Fruit fly (Drosophila melanogaster) whole organism, adult: ENCODE data around the gene CG31468.

ENCODE experiments used
- CG11617 ChIP-seq: fragments of 200-800 bp; sonication (Bioruptor generic); optimal IDR thresholded peaks from 2 replicates; lab custom pipeline; 2017; ENCODE audit warnings: mild to moderate bottlenecking, missing biosample characterization, missing genetic modification reagents, missing genetic modification characterization
- CG12768 ChIP-seq: fragments of 200-800 bp; sonication (Bioruptor generic); optimal IDR thresholded peaks from 2 replicates; lab custom pipeline; 2017; ENCODE audit warnings: missing biosample characterization, missing genetic modification characterization, mild to moderate bottlenecking, moderate library complexity, missing genetic modification reagents
- CG14711 ChIP-seq: fragments of 200-800 bp; sonication (Bioruptor generic); optimal IDR thresholded peaks from 2 replicates; lab custom pipeline; 2018; ENCODE audit warnings: missing biosample characterization, mild to moderate bottlenecking, missing genetic modification characterization, moderate library complexity
- CG1620 ChIP-seq: fragments of 200-800 bp; sonication (Bioruptor generic); optimal IDR thresholded peaks from 2 replicates; lab custom pipeline; 2016; ENCODE audit warnings: missing biosample characterization, missing genetic modification characterization
- CG33017 ChIP-seq: fragments of 200-800 bp; sonication (Bioruptor generic); optimal IDR thresholded peaks from 2 replicates; lab custom pipeline; 2018; ENCODE audit warnings: missing biosample characterization, mild to moderate bottlenecking, missing genetic modification characterization, moderate library complexity
- CG5204 ChIP-seq: fragments of 200-800 bp; sonication (Bioruptor generic); optimal IDR thresholded peaks from 2 replicates; lab custom pipeline; 2016; ENCODE audit warnings: missing biosample characterization, missing genetic modification characterization
- CG7045 ChIP-seq: fragments of 200-800 bp; sonication (Bioruptor generic); optimal IDR thresholded peaks from 2 replicates; lab custom pipeline; 2017; ENCODE audit warnings: missing biosample characterization, mild to moderate bottlenecking, missing genetic modification characterization
- CG7101 ChIP-seq: fragments of 200-800 bp; sonication (Bioruptor generic); optimal IDR thresholded peaks from 2 replicates; lab custom pipeline; 2018; ENCODE audit warnings: missing biosample characterization, mild to moderate bottlenecking, missing genetic modification characterization, moderate library complexity
- Clk ChIP-seq: fragments of 200-800 bp; sonication (Bioruptor generic); optimal IDR thresholded peaks from 2 replicates; lab custom pipeline; 2017; ENCODE audit warnings: missing biosample characterization, missing genetic modification characterization
- Crg-1 ChIP-seq: fragments of 200-800 bp; sonication (Bioruptor generic); optimal IDR thresholded peaks from 2 replicates; lab custom pipeline; 2016; ENCODE audit warnings: missing biosample characterization, missing genetic modification characterization
- Hr96 ChIP-seq: fragments of 200-800 bp; sonication (Bioruptor generic); optimal IDR thresholded peaks from 2 replicates; lab custom pipeline; 2016; ENCODE audit warnings: missing biosample characterization, missing genetic modification characterization
- Mnt ChIP-seq: fragments of 200-800 bp; sonication (Bioruptor generic); optimal IDR thresholded peaks from 2 replicates; lab custom pipeline; 2016; ENCODE audit warnings: missing biosample characterization, mild to moderate bottlenecking, missing genetic modification characterization
- bab1 ChIP-seq: fragments of 200-800 bp; sonication (Bioruptor generic); optimal IDR thresholded peaks from 3 replicates; lab custom pipeline; 2019; ENCODE audit warnings: missing biosample characterization, mild to moderate bottlenecking, missing genetic modification characterization, moderate library complexity
- cic ChIP-seq: fragments of 200-800 bp; sonication (Bioruptor generic); optimal IDR thresholded peaks from 2 replicates; lab custom pipeline; 2017; ENCODE audit warnings: missing biosample characterization, mild to moderate bottlenecking, missing genetic modification characterization, moderate library complexity
- cnc ChIP-seq, 2 experiments: fragments of >200 bp; optimal IDR thresholded peaks; 2 replicates each; lab custom pipeline; 2017
- kay ChIP-seq: fragments of 200-800 bp; sonication (Bioruptor generic); peaks from one replicate; lab custom pipeline; 2016; ENCODE audit warnings: missing biosample characterization, missing genetic modification characterization, borderline replicate concordance
- ovo ChIP-seq: fragments of 200-800 bp; sonication (Bioruptor generic); optimal IDR thresholded peaks from 2 replicates; lab custom pipeline; 2016; ENCODE audit warnings: missing biosample characterization, missing genetic modification characterization
- pad ChIP-seq: fragments of 200-800 bp; sonication (Bioruptor generic); optimal IDR thresholded peaks from 3 replicates; lab custom pipeline; 2017; ENCODE audit warnings: missing biosample characterization, missing genetic modification characterization, mild to moderate bottlenecking, moderate library complexity, missing genetic modification reagents
- tj ChIP-seq: fragments of 200-800 bp; sonication (Bioruptor generic); optimal IDR thresholded peaks from 3 replicates; lab custom pipeline; 2017; ENCODE audit warnings: missing biosample characterization, mild to moderate bottlenecking, missing genetic modification characterization, moderate library complexity
- toe ChIP-seq: fragments of 200-800 bp; sonication (Bioruptor generic); optimal IDR thresholded peaks from 2 replicates; lab custom pipeline; 2016; ENCODE audit warnings: missing biosample characterization, missing genetic modification characterization

The CG31468 gene

dm6 chr3R:23700304-23700767 is at the start of gene CG31468, which contains the start of gene Gba1a:
Gene CG31468, minus strand, starts transcription at chr3R:23700354.
Gene Gba1a, plus strand, starts transcription at chr3R:23700621.
- TF ChIP-seq bab1 (no peak), ovo (GFP tag; lab: Kevin White, UChicago) (no peak), Hr96 (GFP tag; lab: Kevin White, UChicago) (no peak), cic (GFP tag; lab: Kevin White, UChicago) (no peak), CG7101 (tag; lab: Kevin White, UChicago) (no peak), cnc (optimal IDR thresholded peaks at IDR 0.05; lab: Kevin White, UChicago) (no peak), CG11617 (no peak), CG12768 (GFP tag; lab: Kevin White, UChicago) (no peak), CG5204 (GFP tag; lab: Kevin White, UChicago) (no peak), Crg-1 (GFP tag; lab: Kevin White, UChicago) (no peak), tj (no peak), kay (GFP tag; lab: Kevin White, UChicago) (no peak), toe (GFP tag; lab: Kevin White, UChicago) (no peak), CG1620 (no peak), CG33017 (no peak)

- TF ChIP-seq CG12768 (GFP tag; lab: Kevin White, UChicago), result no peak
- TF ChIP-seq CG5204 (GFP tag; lab: Kevin White, UChicago), result no peak
- TF ChIP-seq Mnt, result no peak
- no peak for TF ChIP-seq toe (GFP tag; lab: Kevin White, UChicago)
- TF ChIP-seq pad (GFP tag; lab: Kevin White, UChicago), result no peak
- no peak for TF ChIP-seq bab1
- TF ChIP-seq CG14711 (tag; lab: Kevin White, UChicago), result no peak
- TF ChIP-seq CG7045, result no peak
- TF ChIP-seq tj, result no peak
- no peak for TF ChIP-seq Clk
Observed at dm6 chr3R:23747446-23747845, 47.3 kb upstream of the CG31468 start.

dm6 chr3R:23740968-23741367 is 40.8 kb upstream of the CG31468 start:
- TF ChIP-seq tj, result no peak
- no peak for TF ChIP-seq CG14711 (tag; lab: Kevin White, UChicago)
- TF ChIP-seq CG7101 (tag; lab: Kevin White, UChicago), result no peak
- TF ChIP-seq CG1620, result no peak
- TF ChIP-seq cnc (optimal IDR thresholded peaks at IDR 0.05; lab: Kevin White, UChicago), result no peak
- TF ChIP-seq CG7045, result no peak
- TF ChIP-seq CG5204 (GFP tag; lab: Kevin White, UChicago), result no peak
- no peak for TF ChIP-seq bab1
- no peak for TF ChIP-seq Crg-1 (GFP tag; lab: Kevin White, UChicago)
- no peak for TF ChIP-seq ovo (GFP tag; lab: Kevin White, UChicago)
- TF ChIP-seq CG12768 (GFP tag; lab: Kevin White, UChicago), result no peak
- TF ChIP-seq cic (GFP tag; lab: Kevin White, UChicago), result no peak
- TF ChIP-seq CG33017, result no peak

- TF ChIP-seq cic (GFP tag; lab: Kevin White, UChicago) (no peak), cnc (optimal IDR thresholded peaks at IDR 0.05; lab: Kevin White, UChicago) (no peak), CG7045 (no peak), Crg-1 (GFP tag; lab: Kevin White, UChicago) (no peak), ovo (GFP tag; lab: Kevin White, UChicago) (no peak), pad (GFP tag; lab: Kevin White, UChicago) (no peak), Mnt (no peak), CG7101 (tag; lab: Kevin White, UChicago) (no peak)
Observed at dm6 chr3R:23737676-23738574, 37.8 kb upstream of the CG31468 start.

dm6 chr3R:23736365-23736764 is 36.2 kb upstream of the CG31468 start:
- TF ChIP-seq kay (GFP tag; lab: Kevin White, UChicago), result no peak
- TF ChIP-seq Clk, result no peak
- TF ChIP-seq tj, result no peak
- no peak for TF ChIP-seq CG5204 (GFP tag; lab: Kevin White, UChicago)
- TF ChIP-seq CG7101 (tag; lab: Kevin White, UChicago), result no peak
- TF ChIP-seq CG14711 (tag; lab: Kevin White, UChicago), result no peak
- no peak for TF ChIP-seq CG7045
- no peak for TF ChIP-seq Crg-1 (GFP tag; lab: Kevin White, UChicago)
- TF ChIP-seq Mnt, result no peak
- no peak for TF ChIP-seq cnc (optimal IDR thresholded peaks at IDR 0.05; lab: Kevin White, UChicago)
- no peak for TF ChIP-seq Hr96 (GFP tag; lab: Kevin White, UChicago)
- no peak for TF ChIP-seq cic (GFP tag; lab: Kevin White, UChicago)
- no peak for TF ChIP-seq CG11617
- TF ChIP-seq pad (GFP tag; lab: Kevin White, UChicago), result no peak
- no peak for TF ChIP-seq ovo (GFP tag; lab: Kevin White, UChicago)
- no peak for TF ChIP-seq bab1
- no peak for TF ChIP-seq CG1620
- TF ChIP-seq CG12768 (GFP tag; lab: Kevin White, UChicago), result no peak
- no peak for TF ChIP-seq CG33017

dm6 chr3R:23735648-23736047 is 35.5 kb upstream of the CG31468 start:
- TF ChIP-seq toe (GFP tag; lab: Kevin White, UChicago), result no peak
- TF ChIP-seq cnc (optimal IDR thresholded peaks at IDR 0.05; lab: Kevin White, UChicago), result no peak
- no peak for TF ChIP-seq ovo (GFP tag; lab: Kevin White, UChicago)
- TF ChIP-seq tj, result no peak
- TF ChIP-seq CG7045, result no peak
- TF ChIP-seq cic (GFP tag; lab: Kevin White, UChicago), result no peak
- no peak for TF ChIP-seq bab1
- TF ChIP-seq CG33017, result no peak
- TF ChIP-seq CG12768 (GFP tag; lab: Kevin White, UChicago), result no peak
- no peak for TF ChIP-seq CG14711 (tag; lab: Kevin White, UChicago)
- TF ChIP-seq CG5204 (GFP tag; lab: Kevin White, UChicago), result no peak
- no peak for TF ChIP-seq CG7101 (tag; lab: Kevin White, UChicago)
- no peak for TF ChIP-seq Crg-1 (GFP tag; lab: Kevin White, UChicago)
- no peak for TF ChIP-seq Hr96 (GFP tag; lab: Kevin White, UChicago)
- no peak for TF ChIP-seq kay (GFP tag; lab: Kevin White, UChicago)
- no peak for TF ChIP-seq CG11617
- TF ChIP-seq pad (GFP tag; lab: Kevin White, UChicago), result no peak
- no peak for TF ChIP-seq Mnt
- TF ChIP-seq CG1620, result no peak
- TF ChIP-seq Clk, result no peak
